Worm (Caenorhabditis elegans) whole organism, L1 larva: Measurements from ENCODE around the gene cal-8.

Source experiments
- C04F5.9 ChIP-seq: sonication (generic microtip); optimal IDR thresholded peaks from 2 replicates; lab custom pipeline; 2016; ENCODE audit warnings: missing genetic modification characterization, missing compliant biosample characterization
- C16A3.4 ChIP-seq: fragments of 150-350 bp; optimal IDR thresholded peaks from 2 replicates; lab custom pipeline; 2014; ENCODE audit warnings: missing biosample characterization, missing genetic modification characterization
- aly-2 ChIP-seq: fragments of 150-350 bp; optimal IDR thresholded peaks from 2 replicates; lab custom pipeline; 2014; ENCODE audit warnings: missing biosample characterization, missing genetic modification characterization
- blmp-1 ChIP-seq: fragments of 150-350 bp; optimal IDR thresholded peaks from 2 replicates; lab custom pipeline; 2014; ENCODE audit warnings: missing biosample characterization, missing genetic modification characterization
- ceh-63 ChIP-seq: fragments of 200-800 bp; sonication (Bioruptor generic); optimal IDR thresholded peaks from 2 replicates; lab custom pipeline; 2018; ENCODE audit warnings: mild to moderate bottlenecking, missing genetic modification characterization, missing compliant biosample characterization
- ceh-82 ChIP-seq, 3 experiments: fragments of 150-350 bp in 1 of 3; sonication (generic microtip) in 2 of 3; optimal IDR thresholded peaks; 2 replicates each; lab custom pipeline; 2014 to 2017; ENCODE audit warnings: missing biosample characterization in 3 of 3, missing genetic modification characterization in 3 of 3
- ces-1 ChIP-seq: fragments of 150-350 bp; optimal IDR thresholded peaks from 2 replicates; lab custom pipeline; 2014; ENCODE audit warnings: missing biosample characterization, missing genetic modification reagents, missing genetic modification characterization
- dpl-1 ChIP-seq, 3 experiments: fragments of 150-350 bp in 2 of 3; sonication (generic microtip) in 1 of 3; optimal IDR thresholded peaks; 2 replicates each; lab custom pipeline; 2014 to 2017; ENCODE audit warnings: missing biosample characterization in 3 of 3, missing genetic modification characterization in 3 of 3, missing genetic modification reagents in 3 of 3
- efl-1 ChIP-seq, 4 experiments: fragments of 150-350 bp; optimal IDR thresholded peaks in 3 of 4; peaks in 1 of 4; 1 replicate in 1 of 4; 2 replicates in 3 of 4; lab custom pipeline; 2014; ENCODE audit warnings: missing biosample characterization in 2 of 4, missing genetic modification characterization in 2 of 4, missing genetic modification reagents in 2 of 4
- ets-5 ChIP-seq: fragments of 200-800 bp; sonication (Bioruptor generic); IDR thresholded peaks from 2 replicates; pipeline ENCODE4 v1.3.6; 2022; ENCODE audit warnings: missing genetic modification characterization, missing compliant biosample characterization
- fkh-4 ChIP-seq: sonication (generic microtip); optimal IDR thresholded peaks from 2 replicates; lab custom pipeline; 2016; ENCODE audit warnings: missing compliant biosample characterization, missing genetic modification characterization, borderline replicate concordance
- fos-1 ChIP-seq: fragments of 150-350 bp; optimal IDR thresholded peaks from 2 replicates; lab custom pipeline; 2014; ENCODE audit warnings: missing biosample characterization, missing genetic modification characterization
- grh-1 ChIP-seq: fragments of 200-800 bp; sonication (Bioruptor generic); IDR thresholded peaks from 2 replicates; pipeline ENCODE4 v1.3.6; 2022; ENCODE audit warnings: missing genetic modification reagents, missing genetic modification characterization, missing compliant biosample characterization
- irx-1 ChIP-seq: sonication (generic microtip); optimal IDR thresholded peaks from 2 replicates; lab custom pipeline; 2016; ENCODE audit warnings: missing genetic modification characterization, missing compliant biosample characterization
- isw-1 ChIP-seq: fragments of 200-800 bp; sonication (Bioruptor generic); IDR thresholded peaks from 2 replicates; pipeline ENCODE4 v1.3.6; 2022; ENCODE audit warnings: missing genetic modification characterization, missing compliant biosample characterization
- lin-14 ChIP-seq: fragments of 200-800 bp; sonication (Bioruptor generic); optimal IDR thresholded peaks from 2 replicates; lab custom pipeline; 2018; ENCODE audit warnings: mild to moderate bottlenecking, missing genetic modification characterization, moderate library complexity, missing compliant biosample characterization
- lin-15B ChIP-seq: fragments of 150-350 bp; sonication (generic microtip); optimal IDR thresholded peaks from 3 replicates; lab custom pipeline; 2014; ENCODE audit warnings: missing biosample characterization, missing genetic modification characterization
- lin-35 ChIP-seq, 2 experiments: fragments of 150-350 bp; optimal IDR thresholded peaks; 2 replicates each; lab custom pipeline; 2014; ENCODE audit warnings: missing biosample characterization in 2 of 2, missing genetic modification characterization in 2 of 2, missing genetic modification reagents in 2 of 2
- lir-3 ChIP-seq: sonication (generic microtip); optimal IDR thresholded peaks from 2 replicates; lab custom pipeline; 2016; ENCODE audit warnings: mild to moderate bottlenecking, missing genetic modification characterization, moderate library complexity, missing compliant biosample characterization; ENCODE audit not compliant: poor library complexity
- lsy-2 ChIP-seq, 2 experiments: fragments of 150-350 bp; optimal IDR thresholded peaks; 2 replicates each; lab custom pipeline; 2014; ENCODE audit warnings: missing biosample characterization in 2 of 2, missing genetic modification characterization in 2 of 2
- mab-9 ChIP-seq: fragments of 200-800 bp; sonication (Bioruptor generic); IDR thresholded peaks from 2 replicates; pipeline ENCODE4 v1.3.6; 2022; ENCODE audit warnings: missing genetic modification reagents, missing genetic modification characterization, missing compliant biosample characterization
- mdl-1 ChIP-seq, 2 experiments: fragments of 150-350 bp; optimal IDR thresholded peaks; 2 replicates each; lab custom pipeline; 2014 to 2017; ENCODE audit warnings: missing biosample characterization in 2 of 2, missing genetic modification characterization in 2 of 2, inconsistent platforms in 1 of 2
- mef-2 ChIP-seq: fragments of 150-350 bp; optimal IDR thresholded peaks from 2 replicates; lab custom pipeline; 2014; ENCODE audit warnings: missing biosample characterization, missing genetic modification characterization
- nhr-12 ChIP-seq: sonication (generic microtip); optimal IDR thresholded peaks from 2 replicates; lab custom pipeline; 2017; ENCODE audit warnings: missing biosample characterization, missing genetic modification characterization
- nhr-237 ChIP-seq: fragments of 150-350 bp; optimal IDR thresholded peaks from 2 replicates; lab custom pipeline; 2014; ENCODE audit warnings: missing biosample characterization, missing genetic modification characterization
- pag-3 ChIP-seq: sonication (generic microtip); optimal IDR thresholded peaks from 2 replicates; lab custom pipeline; 2017; ENCODE audit warnings: missing genetic modification characterization, mild to moderate bottlenecking, missing compliant biosample characterization, antibody characterized with exemption, borderline replicate concordance; ENCODE audit not compliant: insufficient read depth
- pax-3 ChIP-seq: fragments of 200-800 bp; sonication (Bioruptor generic); optimal IDR thresholded peaks from 2 replicates; lab custom pipeline; 2018; ENCODE audit warnings: mild to moderate bottlenecking, missing genetic modification characterization, moderate library complexity, missing compliant biosample characterization
- rnt-1 ChIP-seq: sonication (generic microtip); optimal IDR thresholded peaks from 2 replicates; lab custom pipeline; 2016; ENCODE audit warnings: mild to moderate bottlenecking, missing genetic modification characterization, moderate library complexity, missing compliant biosample characterization
- snpc-4 ChIP-seq: fragments of 150-350 bp; optimal IDR thresholded peaks from 2 replicates; lab custom pipeline; 2014; ENCODE audit warnings: missing biosample characterization, missing genetic modification characterization
- sox-4 ChIP-seq: sonication (generic microtip); optimal IDR thresholded peaks from 2 replicates; lab custom pipeline; 2016; ENCODE audit warnings: missing genetic modification characterization, missing compliant biosample characterization
- sptf-1 ChIP-seq: fragments of 150-350 bp; optimal IDR thresholded peaks from 2 replicates; lab custom pipeline; 2014; ENCODE audit warnings: missing biosample characterization, missing genetic modification characterization
- sup-37 ChIP-seq: fragments of 200-800 bp; sonication (Bioruptor generic); optimal IDR thresholded peaks from 2 replicates; lab custom pipeline; 2018; ENCODE audit warnings: mild to moderate bottlenecking, missing genetic modification characterization, missing compliant biosample characterization
- tbx-2 ChIP-seq: sonication (generic microtip); optimal IDR thresholded peaks from 2 replicates; lab custom pipeline; 2016; ENCODE audit warnings: missing genetic modification characterization, missing compliant biosample characterization
- unc-30 ChIP-seq: sonication (generic microtip); optimal IDR thresholded peaks from 2 replicates; lab custom pipeline; 2017; ENCODE audit warnings: missing biosample characterization, missing genetic modification characterization
- zip-4 ChIP-seq: fragments of 200-800 bp; sonication (Bioruptor generic); optimal IDR thresholded peaks from 2 replicates; lab custom pipeline; 2018; ENCODE audit warnings: mild to moderate bottlenecking, missing genetic modification characterization, moderate library complexity, missing compliant biosample characterization
- ztf-11 ChIP-seq, 2 experiments: sonication (generic microtip); optimal IDR thresholded peaks; 2 replicates each; lab custom pipeline; 2016 to 2017; ENCODE audit warnings: missing genetic modification characterization in 2 of 2, missing biosample characterization in 1 of 2, missing compliant biosample characterization in 1 of 2
- ztf-4 ChIP-seq: fragments of 150-350 bp; optimal IDR thresholded peaks from 2 replicates; lab custom pipeline; 2014; ENCODE audit warnings: missing biosample characterization, missing genetic modification characterization

Gene cal-8

DNA sequence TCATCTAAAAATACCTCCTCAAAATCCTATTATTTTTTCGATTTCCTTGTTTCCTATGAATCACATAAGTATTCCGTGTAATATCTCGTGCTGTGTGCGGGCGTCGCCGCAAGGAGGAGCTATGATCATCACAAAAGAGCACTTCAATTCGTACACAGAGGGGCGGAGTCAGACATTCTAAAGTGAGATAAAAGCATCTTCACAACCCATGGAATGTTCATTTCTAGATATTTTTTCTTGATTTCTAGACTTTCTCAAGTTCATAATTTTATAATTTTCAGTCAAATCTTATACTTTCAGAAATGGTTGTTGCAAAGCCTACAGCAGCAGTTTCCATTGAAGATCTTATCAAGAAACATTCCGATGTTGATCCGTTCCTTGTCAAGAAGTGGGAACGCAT lies 34.5 kb downstream of the cal-8 start, which contains the start of gene cex-1:
Gene cex-1 (plus strand): TSS at position 301 of the 400 bp plus-strand sequence.
- no peak for TF ChIP-seq sptf-1
- TF ChIP-seq fkh-4 (tag; lab: Kevin White, UChicago): no peak
- no peak for TF ChIP-seq ztf-4 (tag; lab: Kevin White, UChicago)
- no peak for TF ChIP-seq ces-1 (GFP tag; lab: Kevin White, UChicago)
- no peak for TF ChIP-seq unc-30
- no peak for TF ChIP-seq irx-1 (tag; lab: Kevin White, UChicago)
- no peak for TF ChIP-seq pag-3 (tag; lab: Kevin White, UChicago)
- no peak for TF ChIP-seq ceh-63 (GFP tag; lab: Kevin White, UChicago)
- no peak for TF ChIP-seq tbx-2
- TF ChIP-seq mab-9 (GFP tag; lab: Robert Waterston, UW): no peak
- TF ChIP-seq lsy-2 (tag; optimal IDR thresholded peaks at IDR 0.05; lab: Kevin White, UChicago): no peak
- TF ChIP-seq snpc-4 (tag; lab: Kevin White, UChicago): no peak
- TF ChIP-seq lin-35 (GFP tag; optimal IDR thresholded peaks at IDR 0.05; lab: Kevin White, UChicago): no peak
- no peak for TF ChIP-seq rnt-1 (tag; lab: Kevin White, UChicago)
- TF ChIP-seq dpl-1 (GFP tag; optimal IDR thresholded peaks at IDR 0.05; lab: Kevin White, UChicago): no peak
- TF ChIP-seq nhr-237: no peak
- TF ChIP-seq lir-3: no peak
- TF ChIP-seq ets-5: no peak
- no peak for TF ChIP-seq lin-15B (tag; lab: Kevin White, UChicago)

DNA sequence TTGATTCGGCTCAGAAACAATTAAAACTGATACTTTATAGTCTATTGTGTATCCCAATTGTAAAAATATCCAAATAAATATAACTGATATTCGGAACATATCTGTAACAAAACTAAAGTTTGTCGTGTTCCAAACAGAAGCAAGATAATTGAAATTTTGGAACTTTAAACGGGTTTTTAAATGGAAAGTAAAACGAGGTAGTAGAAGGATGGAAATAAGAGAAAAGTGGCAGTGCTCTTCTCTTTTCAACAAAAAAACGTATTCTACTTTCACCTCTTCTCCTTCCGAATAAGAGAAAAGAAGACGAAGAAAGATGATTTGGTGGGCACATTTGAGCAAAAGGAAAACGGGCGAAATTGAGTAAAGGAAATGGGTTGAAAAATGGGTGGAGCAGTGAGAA lies 35.3 kb downstream of the cal-8 start, which contains the start of gene nmr-1:
Gene nmr-1 (minus strand): TSS at position 101 of the 400 bp plus-strand sequence.
- TF ChIP-seq blmp-1 (no peak), lsy-2 (tag; optimal IDR thresholded peaks at IDR 0.05; lab: Kevin White, UChicago) (no peak), nhr-237 (no peak), grh-1 (no peak), isw-1 (no peak), aly-2 (tag; lab: Kevin White, UChicago) (no peak), C04F5.9 (no peak), nhr-12 (tag; lab: Kevin White, UChicago) (no peak), mef-2 (tag; lab: Kevin White, UChicago) (no peak), efl-1 (optimal IDR thresholded peaks at IDR 0.05; lab: Kevin White, UChicago) (no peak), efl-1 (GFP tag; optimal IDR thresholded peaks at IDR 0.05 in 1 of 2; lab: Kevin White, UChicago) (no peak), ztf-11 (tag; optimal IDR thresholded peaks at IDR 0.05; lab: Kevin White, UChicago) (no peak), sup-37 (GFP tag; lab: Kevin White, UChicago) (no peak), dpl-1 (GFP tag; optimal IDR thresholded peaks at IDR 0.05; lab: Kevin White, UChicago) (no peak), sox-4 (tag; lab: Kevin White, UChicago) (no peak), zip-4 (GFP tag; lab: Kevin White, UChicago) (no peak)

DNA sequence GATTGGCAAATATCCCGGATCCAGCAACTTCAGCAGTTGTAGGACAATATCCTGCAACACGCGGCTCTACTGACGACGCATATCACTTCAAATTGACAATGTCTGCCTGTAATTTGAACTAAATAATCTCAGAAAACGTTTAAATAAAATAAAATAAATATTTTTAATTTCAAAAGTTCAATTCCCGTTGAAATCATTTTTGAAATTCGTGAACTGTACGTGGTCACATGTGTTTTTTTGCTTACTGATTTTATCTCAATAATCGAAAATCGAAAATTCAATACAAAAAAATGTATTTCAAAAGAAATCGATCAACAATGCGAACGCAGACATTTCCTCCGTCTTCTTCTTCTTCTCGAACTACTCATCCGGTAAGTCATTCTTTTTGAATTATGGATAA lies 44.3 kb downstream of the cal-8 start, which contains the start of gene F07F6.1:
Gene F07F6.1 (plus strand): TSS at position 301 of the 400 bp plus-strand sequence.
- TF ChIP-seq fos-1 (tag; lab: Kevin White, UChicago) (no peak), lin-14 (no peak), fkh-4 (tag; lab: Kevin White, UChicago) (no peak), ceh-82 (tag; optimal IDR thresholded peaks at IDR 0.05; lab: Kevin White, UChicago) (no peak), sptf-1 (no peak), C16A3.4 (tag; lab: Kevin White, UChicago) (no peak), mab-9 (GFP tag; lab: Robert Waterston, UW) (no peak), mdl-1 (tag; optimal IDR thresholded peaks at IDR 0.05; lab: Kevin White, UChicago) (no peak), sup-37 (GFP tag; lab: Kevin White, UChicago) (no peak), nhr-12 (tag; lab: Kevin White, UChicago) (no peak), pax-3 (tag; lab: Kevin White, UChicago) (no peak)
